Fruit fly (Drosophila melanogaster): ENCODE results near the gene Prosbeta5R2.

Gene Prosbeta5R2

DNA sequence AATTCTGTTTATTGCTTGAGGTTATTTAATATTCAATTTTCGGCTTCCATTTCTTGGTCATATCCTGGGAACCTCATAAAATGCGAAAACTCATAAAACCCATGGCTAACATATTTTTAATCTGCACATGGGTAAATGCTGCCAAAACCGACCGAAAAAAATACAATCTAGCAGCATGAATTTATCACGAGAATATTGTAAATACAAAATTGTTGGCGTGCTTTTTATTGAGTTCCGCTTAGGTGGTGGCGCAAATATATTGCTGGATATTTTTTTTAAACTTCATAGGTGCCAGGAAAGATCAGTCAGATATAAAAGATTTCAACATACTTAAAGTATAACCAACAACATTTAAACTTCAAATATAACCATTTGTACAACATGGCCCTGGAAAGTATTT lies at the start of gene Prosbeta5R2:
Gene Prosbeta5R2 (plus strand): TSS at position 301 of the 400 bp plus-strand sequence.
- TF ChIP-seq ttk (optimal IDR thresholded peaks at IDR 0.05) (no peak), Sin3A (optimal IDR thresholded peaks at IDR 0.05) (no peak), psq (optimal IDR thresholded peaks at IDR 0.05) (no peak), Myc (optimal IDR thresholded peaks at IDR 0.05) (no peak)

DNA sequence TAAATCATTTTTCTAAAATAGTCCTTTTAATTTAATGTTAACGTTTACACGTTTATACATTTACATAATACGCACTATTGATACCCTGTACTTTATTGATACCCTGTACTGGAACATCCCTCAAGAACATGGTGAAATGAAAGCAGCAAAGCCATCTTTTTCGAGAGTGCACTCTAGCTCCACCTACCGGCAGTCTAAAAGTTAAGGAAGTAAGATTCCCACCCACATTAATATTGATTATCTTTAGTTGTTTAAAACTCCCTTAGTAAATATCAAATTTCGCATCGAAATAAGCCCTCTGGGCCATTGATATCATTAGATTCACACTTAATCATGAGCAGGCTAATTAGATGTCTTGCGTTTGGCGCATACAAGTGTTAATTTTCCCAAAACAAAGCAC lies 31.9 kb upstream of the Prosbeta5R2 start:
- TF ChIP-seq Myc (optimal IDR thresholded peaks at IDR 0.05): no peak
- no peak for TF ChIP-seq h (optimal IDR thresholded peaks at IDR 0.05)
- TF ChIP-seq psq (optimal IDR thresholded peaks at IDR 0.05): no peak
- TF ChIP-seq Sin3A (optimal IDR thresholded peaks at IDR 0.05): no peak
- no peak for TF ChIP-seq ttk (optimal IDR thresholded peaks at IDR 0.05)
- no peak for TF ChIP-seq insv (optimal IDR thresholded peaks at IDR 0.05)

DNA sequence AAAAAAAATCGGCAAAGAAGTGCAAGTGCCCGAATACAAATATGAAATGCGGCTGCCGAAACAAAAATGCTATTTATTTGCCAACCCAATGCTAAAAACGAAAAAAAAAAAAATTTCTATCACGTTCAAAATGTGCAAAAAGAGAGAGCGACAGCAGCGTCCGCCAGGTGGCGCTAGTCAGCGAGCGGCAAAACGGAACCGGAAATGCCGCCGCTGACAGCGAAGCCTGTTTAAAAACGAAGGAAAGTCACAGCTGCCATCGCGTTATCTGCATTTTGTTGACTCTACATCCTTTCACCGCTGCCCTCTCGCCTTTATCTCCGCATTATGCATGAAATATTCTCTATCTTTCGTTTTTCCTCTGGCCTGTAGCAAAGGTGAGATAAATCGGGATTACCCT lies 30.0 kb upstream of the Prosbeta5R2 start:
- TF ChIP-seq ttk (optimal IDR thresholded peaks at IDR 0.05) (no peak), Myc (optimal IDR thresholded peaks at IDR 0.05) (no peak), h (optimal IDR thresholded peaks at IDR 0.05) (no peak), insv (optimal IDR thresholded peaks at IDR 0.05) (no peak), Sin3A (optimal IDR thresholded peaks at IDR 0.05) (no peak), psq (optimal IDR thresholded peaks at IDR 0.05) (no peak)

DNA sequence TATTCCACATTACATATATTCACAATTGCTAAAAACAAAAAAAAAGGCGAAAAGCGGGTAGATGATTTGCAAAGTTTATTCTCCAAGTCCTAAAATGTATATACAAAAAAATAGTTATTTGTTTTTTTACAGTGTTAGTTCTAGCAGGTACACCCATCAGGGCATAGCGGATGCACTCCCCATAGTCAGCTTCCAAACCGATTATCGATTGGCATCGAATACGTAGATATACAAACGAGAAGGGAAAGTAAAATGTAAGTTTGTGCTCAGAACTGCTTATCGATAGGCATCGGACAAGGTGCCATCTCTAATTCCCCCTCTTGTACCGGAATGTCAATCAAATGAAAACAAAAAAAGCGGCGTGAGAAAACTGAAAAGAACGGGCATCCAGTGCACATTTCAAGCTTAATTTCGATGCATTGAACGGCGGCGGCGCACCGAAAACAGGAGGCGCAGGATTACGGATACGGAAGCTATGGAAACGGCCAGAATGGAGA lies 27.1 kb upstream of the Prosbeta5R2 start, which contains the start of gene CG5674:
Gene CG5674 (plus strand): TSS at position 309 of the 497 bp plus-strand sequence.
- no peak for TF ChIP-seq h (optimal IDR thresholded peaks at IDR 0.05)
- TF ChIP-seq psq (optimal IDR thresholded peaks at IDR 0.05): no peak
- TF ChIP-seq insv (optimal IDR thresholded peaks at IDR 0.05): no peak
- TF ChIP-seq Sin3A (optimal IDR thresholded peaks at IDR 0.05): no peak
- TF ChIP-seq Myc (optimal IDR thresholded peaks at IDR 0.05): no peak
- no peak for TF ChIP-seq ttk (optimal IDR thresholded peaks at IDR 0.05)

DNA sequence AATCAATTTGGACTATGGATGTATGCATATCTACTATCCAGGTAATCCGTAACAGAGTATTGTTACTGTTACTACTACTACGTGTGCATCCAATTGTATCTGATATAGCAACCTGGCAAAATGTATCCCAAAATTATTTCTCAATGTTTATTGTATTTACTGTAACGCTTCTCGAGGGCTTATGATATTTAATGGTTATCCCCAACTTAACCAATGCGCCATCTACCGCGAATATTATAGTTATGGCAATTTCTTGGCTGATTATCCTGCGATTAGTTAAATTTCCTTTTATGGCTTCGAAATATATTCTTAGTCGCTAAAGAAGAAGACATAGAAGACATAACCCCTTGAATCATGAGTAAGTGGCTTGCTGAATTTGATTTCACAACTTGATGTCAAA lies 26.5 kb upstream of the Prosbeta5R2 start:
- TF ChIP-seq psq (optimal IDR thresholded peaks at IDR 0.05): no peak
- TF ChIP-seq insv (optimal IDR thresholded peaks at IDR 0.05): no peak
- TF ChIP-seq Sin3A (optimal IDR thresholded peaks at IDR 0.05): no peak
- TF ChIP-seq Myc (optimal IDR thresholded peaks at IDR 0.05): no peak
- no peak for TF ChIP-seq h (optimal IDR thresholded peaks at IDR 0.05)
- no peak for TF ChIP-seq ttk (optimal IDR thresholded peaks at IDR 0.05)

DNA sequence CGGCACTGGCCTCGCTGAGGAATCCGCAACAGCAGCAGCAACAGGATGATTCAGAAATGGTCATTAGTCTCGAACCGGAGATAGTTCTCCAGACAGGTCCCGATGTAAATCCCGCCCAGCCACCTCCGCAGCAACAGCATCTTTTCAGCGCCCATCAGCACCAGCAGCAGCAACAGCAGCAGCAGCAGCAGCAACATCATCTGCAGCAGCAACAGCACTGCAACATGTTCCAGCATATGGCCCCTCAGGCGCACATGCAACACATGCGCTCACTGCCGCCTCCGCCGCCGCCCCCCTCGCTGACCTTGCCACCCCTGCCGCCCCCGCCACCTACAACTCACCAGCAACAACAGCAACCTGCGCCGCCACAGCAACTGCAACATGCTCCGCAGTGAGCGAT lies 17.2 kb upstream of the Prosbeta5R2 start:
- no peak for TF ChIP-seq h (optimal IDR thresholded peaks at IDR 0.05)

DNA sequence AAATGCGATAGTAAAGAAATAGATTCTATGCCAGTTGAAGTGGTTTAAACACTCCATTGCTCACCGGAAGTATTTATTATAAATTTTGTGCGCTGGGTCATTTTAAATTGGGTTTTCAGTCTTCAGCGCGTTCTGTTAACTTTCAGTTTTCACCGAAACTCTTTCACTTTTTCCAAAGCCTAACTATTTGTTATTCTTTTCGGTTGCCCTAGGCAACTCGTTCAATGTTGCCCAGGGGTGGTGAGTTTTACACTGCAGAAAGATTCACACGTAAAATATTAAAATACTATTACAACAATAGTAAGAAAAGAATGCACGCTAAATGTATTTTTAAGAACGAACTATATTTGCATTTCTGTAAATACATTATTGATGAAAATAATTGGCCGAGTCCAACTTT lies 7.8 kb upstream of the Prosbeta5R2 start, which contains the start of gene btv:
Gene btv (minus strand): TSS at position 101 of the 400 bp plus-strand sequence.
- TF ChIP-seq h (optimal IDR thresholded peaks at IDR 0.05) (no peak), Myc (optimal IDR thresholded peaks at IDR 0.05) (no peak), Sin3A (optimal IDR thresholded peaks at IDR 0.05) (no peak), ttk (optimal IDR thresholded peaks at IDR 0.05) (no peak), psq (optimal IDR thresholded peaks at IDR 0.05) (no peak), insv (optimal IDR thresholded peaks at IDR 0.05) (no peak)

DNA sequence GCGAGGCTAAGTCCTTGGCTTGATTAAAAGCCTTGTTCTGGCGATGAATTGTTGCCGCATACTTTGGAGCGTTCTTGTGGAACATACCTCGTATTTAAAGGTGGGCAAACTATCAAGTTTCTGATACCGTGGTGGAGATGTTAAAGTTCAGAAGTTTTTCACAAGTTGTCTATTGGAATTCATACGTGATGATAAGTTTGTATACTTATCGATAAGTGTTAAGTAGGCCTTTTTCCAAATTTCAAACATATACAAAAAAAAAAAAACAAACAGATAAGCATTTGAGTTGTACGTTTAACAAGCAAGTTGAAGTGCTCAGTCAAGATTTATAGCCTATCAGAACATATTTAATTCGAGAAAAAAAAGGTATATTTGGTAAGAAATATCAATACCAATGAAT lies 4.1 kb upstream of the Prosbeta5R2 start, which contains the start of gene CG5681:
Gene CG5681 (plus strand): TSS at position 301 of the 400 bp plus-strand sequence.
- TF ChIP-seq ttk (optimal IDR thresholded peaks at IDR 0.05) (no peak), Sin3A (optimal IDR thresholded peaks at IDR 0.05) (no peak), h (optimal IDR thresholded peaks at IDR 0.05) (no peak)

DNA sequence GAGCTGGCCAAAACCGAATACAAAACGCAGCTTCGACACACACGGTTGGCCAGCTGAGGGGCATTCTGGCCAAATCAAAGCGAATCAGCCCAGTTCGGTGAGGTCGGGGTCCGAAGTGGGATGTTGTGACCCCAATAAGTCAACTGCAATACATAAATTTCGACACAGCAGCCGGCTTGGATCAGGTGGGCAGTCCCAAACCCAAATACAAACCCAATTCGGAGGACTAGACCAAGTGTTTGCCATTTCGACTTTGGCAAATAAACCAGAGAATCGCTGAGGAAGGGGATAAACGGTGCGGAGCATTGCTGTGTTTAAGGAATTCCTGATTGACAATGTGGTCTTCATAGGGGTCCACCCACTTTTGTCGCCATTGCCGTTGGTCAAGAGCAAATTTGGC lies 1.3 kb upstream of the Prosbeta5R2 start:
- TF ChIP-seq psq (optimal IDR thresholded peaks at IDR 0.05) (no peak), h (optimal IDR thresholded peaks at IDR 0.05) (no peak), ttk (optimal IDR thresholded peaks at IDR 0.05) (no peak), insv (optimal IDR thresholded peaks at IDR 0.05) (no peak), Sin3A (optimal IDR thresholded peaks at IDR 0.05) (no peak), Myc (optimal IDR thresholded peaks at IDR 0.05) (no peak)

DNA sequence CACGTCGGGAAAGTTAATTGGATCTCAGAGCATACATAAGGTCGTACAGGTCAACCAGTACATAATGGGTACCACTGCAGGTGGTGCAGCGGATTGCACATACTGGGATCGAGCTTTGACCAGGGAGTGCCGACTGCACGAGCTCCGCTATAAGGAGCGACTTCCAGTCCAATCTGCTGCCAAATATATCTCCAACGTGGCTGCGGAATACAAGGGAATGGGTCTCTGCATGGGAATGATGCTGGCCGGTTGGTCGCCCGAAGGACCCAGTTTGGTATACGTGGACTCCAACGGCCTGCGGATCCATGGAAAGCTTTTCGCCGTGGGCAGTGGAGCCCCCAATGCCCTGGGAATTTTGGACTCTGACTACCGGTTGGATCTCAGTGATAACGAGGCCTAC lies 553 bp downstream of the Prosbeta5R2 start:
- TF ChIP-seq Sin3A (optimal IDR thresholded peaks at IDR 0.05) (no peak), insv (optimal IDR thresholded peaks at IDR 0.05) (no peak), ttk (optimal IDR thresholded peaks at IDR 0.05) (no peak), h (optimal IDR thresholded peaks at IDR 0.05) (no peak), psq (optimal IDR thresholded peaks at IDR 0.05) (no peak), Myc (optimal IDR thresholded peaks at IDR 0.05) (no peak)

DNA sequence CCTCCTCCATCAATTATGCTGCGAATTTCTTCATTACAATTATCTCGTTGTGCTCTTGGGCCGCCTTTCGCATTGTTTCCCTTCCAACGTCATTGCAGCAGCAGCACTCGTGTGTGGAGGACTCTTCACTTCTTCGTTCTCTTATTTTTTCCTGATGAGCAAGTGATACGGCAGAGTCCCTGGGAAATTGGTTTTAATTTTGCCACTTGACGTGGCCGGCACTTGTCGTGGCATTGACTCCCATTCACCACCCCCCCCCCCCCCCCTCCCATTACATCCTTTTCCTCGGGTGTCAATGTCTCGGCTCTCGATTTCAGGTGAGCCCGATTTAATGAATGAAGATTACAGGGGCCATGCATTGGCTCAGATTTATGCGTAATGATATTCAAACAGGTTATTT lies 11.9 kb downstream of the Prosbeta5R2 start:
- TF ChIP-seq ttk (optimal IDR thresholded peaks at IDR 0.05) (no peak), h (optimal IDR thresholded peaks at IDR 0.05) (no peak), Sin3A (optimal IDR thresholded peaks at IDR 0.05) (no peak), Myc (optimal IDR thresholded peaks at IDR 0.05) (no peak), insv (optimal IDR thresholded peaks at IDR 0.05) (no peak), psq (optimal IDR thresholded peaks at IDR 0.05) (no peak)

DNA sequence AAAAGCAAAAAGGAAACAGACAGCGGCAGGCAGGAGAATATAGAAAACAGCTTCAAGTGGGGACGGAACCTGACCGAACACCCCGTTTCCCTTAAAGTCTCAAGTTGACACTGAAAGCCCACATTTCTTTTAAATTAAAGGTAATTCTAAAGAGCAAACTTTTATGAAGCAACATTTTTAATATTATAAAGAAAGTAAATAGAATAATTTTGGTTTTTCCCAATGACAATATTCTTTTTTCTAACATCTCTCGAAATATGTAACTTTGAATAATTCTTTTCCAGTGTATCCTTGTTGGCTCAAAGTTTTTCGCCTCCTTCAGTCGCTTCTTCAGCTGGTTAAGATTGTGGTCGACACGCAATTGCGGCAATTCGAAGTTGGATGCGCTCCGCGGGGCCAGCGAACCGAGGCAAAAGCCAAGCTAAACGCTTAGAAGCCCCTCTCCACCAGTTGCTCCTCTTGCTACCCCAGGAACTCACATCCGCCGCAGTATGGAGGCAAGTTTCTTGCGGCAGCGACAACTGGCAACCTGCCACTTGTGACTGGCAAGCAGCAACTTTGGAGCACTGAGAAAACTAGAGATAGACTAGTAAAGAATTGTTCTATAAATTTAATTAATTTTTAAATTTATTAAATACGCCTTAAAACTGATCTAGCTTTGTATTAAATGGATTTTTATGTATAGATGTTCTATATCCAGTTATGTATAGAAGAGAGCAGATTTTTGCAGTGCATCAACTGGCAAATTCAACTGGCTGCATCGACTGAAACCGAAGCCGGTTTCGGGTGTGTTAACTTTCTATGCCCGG lies 13.0 kb downstream of the Prosbeta5R2 start:
- TF ChIP-seq psq (optimal IDR thresholded peaks at IDR 0.05): no peak
- no peak for TF ChIP-seq ttk (optimal IDR thresholded peaks at IDR 0.05)
- no peak for TF ChIP-seq h (optimal IDR thresholded peaks at IDR 0.05)
- TF ChIP-seq Sin3A (optimal IDR thresholded peaks at IDR 0.05): no peak
- no peak for TF ChIP-seq insv (optimal IDR thresholded peaks at IDR 0.05)
- no peak for TF ChIP-seq Myc (optimal IDR thresholded peaks at IDR 0.05)

DNA sequence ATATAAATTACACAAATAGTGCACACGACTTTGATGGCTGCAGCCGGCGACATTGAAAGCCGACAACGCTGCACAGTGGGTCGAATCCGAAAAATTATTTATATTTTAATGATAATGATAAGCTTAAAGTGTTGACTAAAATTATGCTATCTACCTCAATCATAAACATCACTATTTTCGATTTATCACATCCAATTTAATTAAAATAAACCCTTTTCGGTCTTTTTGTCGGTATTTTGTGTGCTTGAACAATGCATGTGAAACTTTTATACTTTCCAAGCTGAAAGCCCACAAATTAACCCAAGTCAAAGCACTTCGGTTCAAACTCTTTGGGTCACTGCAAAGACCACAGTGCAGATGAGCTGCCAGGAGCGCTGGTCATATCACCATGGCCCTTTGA lies 15.3 kb downstream of the Prosbeta5R2 start:
- TF ChIP-seq psq (optimal IDR thresholded peaks at IDR 0.05) (no peak), h (optimal IDR thresholded peaks at IDR 0.05) (no peak), insv (optimal IDR thresholded peaks at IDR 0.05) (no peak), Myc (optimal IDR thresholded peaks at IDR 0.05) (no peak), ttk (optimal IDR thresholded peaks at IDR 0.05) (no peak)

Measured in Kc167 (cell line).